Fruit fly (Drosophila melanogaster): ENCODE measurements around the gene Plp.
A peak's percentile ranks its signal among the peaks of the same experiment; 100 is the strongest.

The Plp gene

dm6 chr3L:15107776-15108379 lies 13.4 kb upstream of the Plp start (continued):
- TF ChIP-seq CG12769 (tag; optimal IDR thresholded peaks at IDR 0.05) (no peak), Scr (GFP tag; IDR thresholded peaks at IDR 0.05; ENCODE audit: partially characterized antibody) (no peak), CG8281 (tag; optimal IDR thresholded peaks at IDR 0.05) (no peak), Camta (GFP tag; optimal IDR thresholded peaks at IDR 0.05) (no peak), Dp (GFP tag; optimal IDR thresholded peaks at IDR 0.05) (no peak), CG8765 (GFP tag; IDR thresholded peaks at IDR 0.05) (no peak), gce (GFP tag; IDR thresholded peaks at IDR 0.05) (no peak), Hr51 (GFP tag; optimal IDR thresholded peaks at IDR 0.05) (no peak), bigmax (GFP tag; optimal IDR thresholded peaks at IDR 0.05) (no peak), CG17912 (GFP tag; optimal IDR thresholded peaks at IDR 0.05) (no peak), CG3163 (GFP tag; optimal IDR thresholded peaks at IDR 0.05) (no peak), Oli (tag; optimal IDR thresholded peaks at IDR 0.05) (peak; percentile 63), gro (GFP tag; optimal IDR thresholded peaks at IDR 0.05) (no peak), nmo (GFP tag; optimal IDR thresholded peaks at IDR 0.05) (peak; percentile 80), CG18476 (GFP tag; optimal IDR thresholded peaks at IDR 0.05) (peak; percentile 11), tll (GFP tag; optimal IDR thresholded peaks at IDR 0.05) (no peak), hbn (GFP tag; IDR thresholded peaks at IDR 0.05; ENCODE audit: partially characterized antibody) (no peak), CG1233 (GFP tag; optimal IDR thresholded peaks at IDR 0.05) (peak; percentile 24), CG6813 (GFP tag; optimal IDR thresholded peaks at IDR 0.05) (peak; percentile 47), CG10959 (GFP tag; IDR thresholded peaks at IDR 0.05) (0 out of 2 replicates have a peak, but pooled peaks have one; percentile 7), Sry-δ (GFP tag; optimal IDR thresholded peaks at IDR 0.05) (no peak), Trl (optimal IDR thresholded peaks at IDR 0.05) (no peak), Trl (GFP tag; optimal IDR thresholded peaks at IDR 0.05) (no peak), dmrt11E (tag; optimal IDR thresholded peaks at IDR 0.05) (peak; percentile 79), Fer2 (tag; optimal IDR thresholded peaks at IDR 0.05) (no peak), ewg (GFP tag; optimal IDR thresholded peaks at IDR 0.05) (peak; percentile 44), nau (GFP tag; optimal IDR thresholded peaks at IDR 0.05) (no peak), Aef1 (GFP tag; IDR thresholded peaks at IDR 0.05) (no peak), slbo (GFP tag; IDR thresholded peaks at IDR 0.05) (no peak), CG10462 (GFP tag; optimal IDR thresholded peaks at IDR 0.05) (no peak), Tbp (GFP tag; optimal IDR thresholded peaks at IDR 0.05) (no peak), ato (GFP tag; IDR thresholded peaks at IDR 0.05; ENCODE audit: partially characterized antibody) (no peak), CG13424 (tag; optimal IDR thresholded peaks at IDR 0.05) (peak; percentile 58), CG12299 (tag; optimal IDR thresholded peaks at IDR 0.05) (no peak), CG31224 (GFP tag; IDR thresholded peaks at IDR 0.05) (no peak), bcd (GFP tag; optimal IDR thresholded peaks at IDR 0.05) (peak; percentile 57), CG17802 (tag; optimal IDR thresholded peaks at IDR 0.05) (no peak), CTCF (GFP tag; optimal IDR thresholded peaks at IDR 0.05) (peak; percentile 13), tx (GFP tag; optimal IDR thresholded peaks at IDR 0.05) (no peak), CkIIα-i1 (GFP tag; IDR thresholded peaks at IDR 0.05) (no peak), CG15269 (tag; optimal IDR thresholded peaks at IDR 0.05) (no peak), Elba2 (GFP tag; optimal IDR thresholded peaks at IDR 0.05) (no peak), CG16863 (GFP tag; optimal IDR thresholded peaks at IDR 0.05) (no peak), Atf-2 (GFP tag; optimal IDR thresholded peaks at IDR 0.05) (no peak), CG12236 (GFP tag; optimal IDR thresholded peaks at IDR 0.05) (no peak), CG7928 (GFP tag; optimal IDR thresholded peaks at IDR 0.05) (no peak), CG18262 (tag; optimal IDR thresholded peaks at IDR 0.05) (peak; percentile 86), Opbp (GFP tag; IDR thresholded peaks at IDR 0.05; ENCODE audit: partially characterized antibody) (no peak), CG17612 (GFP tag; IDR thresholded peaks at IDR 0.05) (no peak), Dfd (GFP tag; optimal IDR thresholded peaks at IDR 0.05) (no peak), CG1792 (GFP tag; optimal IDR thresholded peaks at IDR 0.05) (no peak)

Measured in whole organism, embryonic.